Worm (Caenorhabditis elegans): Measurements from ENCODE around the gene F36A4.4.

DNA sequence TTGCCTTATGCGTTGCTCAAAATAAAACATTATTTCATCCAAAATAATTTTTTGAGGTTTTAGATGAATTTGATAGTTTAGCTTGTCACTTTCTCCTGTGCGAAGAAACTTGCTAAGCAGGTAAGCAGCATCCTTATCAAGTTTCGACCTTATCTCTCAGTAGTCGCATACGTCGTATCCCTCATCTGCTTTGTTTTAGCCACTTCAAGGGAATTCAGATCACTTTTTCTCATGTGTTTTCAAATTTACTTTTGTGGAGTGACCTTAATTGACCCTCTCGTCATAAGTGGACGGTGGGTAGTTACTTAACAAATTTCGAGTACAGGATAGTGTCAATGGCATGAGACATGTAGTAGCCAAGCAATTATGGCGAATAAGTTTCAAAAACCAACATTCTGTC is 30.7 kb upstream of the F36A4.4 start:
- no peak for TF ChIP-seq ets-7 (tag; optimal IDR thresholded peaks at IDR 0.05)
- TF ChIP-seq sea-1 (GFP tag; conservative IDR thresholded peaks at IDR 0.05): no peak
- no peak for TF ChIP-seq aly-1 (tag; optimal IDR thresholded peaks at IDR 0.05)
- no peak for TF ChIP-seq ama-1 (optimal IDR thresholded peaks at IDR 0.05)
- TF ChIP-seq hnd-1 (tag; optimal IDR thresholded peaks at IDR 0.05): no peak
- TF ChIP-seq hmbx-1 (tag; optimal IDR thresholded peaks at IDR 0.05): no peak
- no peak for TF ChIP-seq ceh-13 (GFP tag; optimal IDR thresholded peaks at IDR 0.05)
- TF ChIP-seq flt-1 (GFP tag; IDR thresholded peaks at IDR 0.05): no peak
- TF ChIP-seq F13C5.2 (tag; optimal IDR thresholded peaks at IDR 0.05): no peak
- TF ChIP-seq B0310.2 (tag; optimal IDR thresholded peaks at IDR 0.05): no peak
- no peak for TF ChIP-seq pes-1 (GFP tag; IDR thresholded peaks at IDR 0.05)
- TF ChIP-seq tbx-37 (GFP tag; conservative IDR thresholded peaks at IDR 0.05): no peak
- TF ChIP-seq hmg-4 (GFP tag; optimal IDR thresholded peaks at IDR 0.05): no peak
- no peak for TF ChIP-seq tra-4 (tag; optimal IDR thresholded peaks at IDR 0.05)

Data from whole organism, early embryonic.